Fruit fly (Drosophila melanogaster): ENCODE data around the gene CG3808.
A peak's percentile ranks its signal among the peaks of the same experiment; 100 is the strongest.

Gene CG3808

dm6 chr3L:18996774-18997589 is 3.4 kb downstream of the CG3808 start (continued):
- peak; percentile 65 for TF ChIP-seq CG9727 (GFP tag; optimal IDR thresholded peaks at IDR 0.05)
- TF ChIP-seq CG31224 (GFP tag; IDR thresholded peaks at IDR 0.05), result no peak
- no peak for TF ChIP-seq oc (tag; optimal IDR thresholded peaks at IDR 0.05)
- no peak for TF ChIP-seq CG12744 (GFP tag; optimal IDR thresholded peaks at IDR 0.05)
- no peak for TF ChIP-seq HLH54F (GFP tag; optimal IDR thresholded peaks at IDR 0.05)
- no peak for TF ChIP-seq dmrt11E (tag; optimal IDR thresholded peaks at IDR 0.05)
- no peak for TF ChIP-seq crp (GFP tag; optimal IDR thresholded peaks at IDR 0.05)
- TF ChIP-seq CG16863 (GFP tag; optimal IDR thresholded peaks at IDR 0.05), result no peak
- TF ChIP-seq Sox102F (GFP tag; optimal IDR thresholded peaks at IDR 0.05), result no peak
- TF ChIP-seq CG7987 (GFP tag; optimal IDR thresholded peaks at IDR 0.05), result no peak
- peak; percentile 81 for TF ChIP-seq CG12769 (tag; optimal IDR thresholded peaks at IDR 0.05)
- no peak for TF ChIP-seq ro (GFP tag; IDR thresholded peaks at IDR 0.05)
- no peak for TF ChIP-seq D19A (tag; optimal IDR thresholded peaks at IDR 0.05)
- TF ChIP-seq Hand (GFP tag; optimal IDR thresholded peaks at IDR 0.05), result peak; percentile 30
- peak; percentile 35 for TF ChIP-seq CG17385 (GFP tag; optimal IDR thresholded peaks at IDR 0.05)
- no peak for TF ChIP-seq tap (tag; optimal IDR thresholded peaks at IDR 0.05)
- TF ChIP-seq CG30431 (GFP tag; optimal IDR thresholded peaks at IDR 0.05), result no peak
- TF ChIP-seq Antp (GFP tag; optimal IDR thresholded peaks at IDR 0.05), result no peak
- no peak for TF ChIP-seq HLHmδ (GFP tag; optimal IDR thresholded peaks at IDR 0.05)
- peak; percentile 43 for TF ChIP-seq sens (GFP tag)
- TF ChIP-seq Ets65A (GFP tag), result no peak
- peak; percentile 13 for TF ChIP-seq Fer2 (tag; optimal IDR thresholded peaks at IDR 0.05)
- no peak for TF ChIP-seq hkb (optimal IDR thresholded peaks at IDR 0.05)
- peak; percentile 31; the same call in 1 of the 2 replicates for TF ChIP-seq hkb (GFP tag; IDR thresholded peaks at IDR 0.05)
- TF ChIP-seq CG18619 (GFP tag; optimal IDR thresholded peaks at IDR 0.05), result no peak
- peak; percentile 1 for TF ChIP-seq CG7556 (GFP tag; optimal IDR thresholded peaks at IDR 0.05)
- TF ChIP-seq H2.0 (GFP tag; IDR thresholded peaks at IDR 0.05), result no peak
- TF ChIP-seq gem (tag; optimal IDR thresholded peaks at IDR 0.05), result peak; percentile 82
- TF ChIP-seq CkIIα-i1 (GFP tag; IDR thresholded peaks at IDR 0.05), result no peak
- TF ChIP-seq fd64A (GFP tag; optimal IDR thresholded peaks at IDR 0.05), result no peak
- TF ChIP-seq CG13894 (tag; optimal IDR thresholded peaks at IDR 0.05), result peak; percentile 81
- TF ChIP-seq Dip3 (GFP tag; optimal IDR thresholded peaks at IDR 0.05), result no peak
- peak; percentile 27 for TF ChIP-seq lab (GFP tag; optimal IDR thresholded peaks at IDR 0.05)
- no peak; the same call in 2 of the 3 replicates for TF ChIP-seq B-H1 (GFP tag; IDR thresholded peaks at IDR 0.05)
- no peak for TF ChIP-seq unc-4 (GFP tag; IDR thresholded peaks at IDR 0.05; ENCODE audit: partially characterized antibody)
- TF ChIP-seq CG18764 (GFP tag; optimal IDR thresholded peaks at IDR 0.05), result no peak
- peak; percentile 49 for TF ChIP-seq CG8924 (tag; optimal IDR thresholded peaks at IDR 0.05)
- peak; percentile 5; the same call in 1 of the 2 replicates for TF ChIP-seq Drgx (GFP tag; IDR thresholded peaks at IDR 0.05)
- peak; percentile 53 for TF ChIP-seq CG2678 (tag; optimal IDR thresholded peaks at IDR 0.05)
- peak; percentile 51 for TF ChIP-seq Vsx1 (GFP tag; optimal IDR thresholded peaks at IDR 0.05)
- 0 out of 2 replicates have a peak, but pooled peaks have one; percentile 14 for TF ChIP-seq E2f2 (GFP tag; IDR thresholded peaks at IDR 0.05)
- peak; percentile 88 for TF ChIP-seq ftz-f1 (GFP tag; optimal IDR thresholded peaks at IDR 0.05)
- TF ChIP-seq Hr51 (GFP tag; optimal IDR thresholded peaks at IDR 0.05), result peak in 1 of 2 experiments; percentile 27
- peak; percentile 25 for TF ChIP-seq CG11504 (tag; optimal IDR thresholded peaks at IDR 0.05)
- TF ChIP-seq CG6683 (GFP tag; optimal IDR thresholded peaks at IDR 0.05), result no peak
- TF ChIP-seq hth (optimal IDR thresholded peaks at IDR 0.05), result no peak
- peak in 1 of 2 experiments; percentile 21 for TF ChIP-seq insv (GFP tag; optimal IDR thresholded peaks at IDR 0.05)
- TF ChIP-seq br (optimal IDR thresholded peaks at IDR 0.05), result no peak
- no peak for TF ChIP-seq CG31365 (tag; optimal IDR thresholded peaks at IDR 0.05)
- TF ChIP-seq ind (GFP tag; optimal IDR thresholded peaks at IDR 0.05), result no peak
